Worm (Caenorhabditis elegans) whole organism, young adult: ENCODE results near the gene cls-1.
A peak's percentile ranks its signal among the peaks of the same experiment; 100 is the strongest.

ENCODE experiments used
- C06A6.2 ChIP-seq: fragments of 200-800 bp; sonication (Bioruptor generic); conservative IDR thresholded peaks from 2 replicates; pipeline ENCODE4 v1.3.6; 2022; ENCODE audit warnings: missing genetic modification characterization, missing compliant biosample characterization
- F22D6.2 ChIP-seq: sonication (generic microtip); optimal IDR thresholded peaks from 2 replicates; lab custom pipeline; 2016; ENCODE audit warnings: mild to moderate bottlenecking, missing genetic modification characterization, missing compliant biosample characterization
- F55B11.4 ChIP-seq: sonication (generic microtip); optimal IDR thresholded peaks from 2 replicates; lab custom pipeline; 2016; ENCODE audit warnings: missing compliant biosample characterization, missing genetic modification characterization, borderline replicate concordance; ENCODE audit not compliant: insufficient read depth
- F57A8.1 ChIP-seq: fragments of 200-800 bp; sonication (Bioruptor generic); optimal IDR thresholded peaks from 2 replicates; lab custom pipeline; 2018; ENCODE audit warnings: mild to moderate bottlenecking, missing genetic modification characterization, moderate library complexity, missing compliant biosample characterization
- K12H6.12 ChIP-seq: fragments of 200-800 bp; sonication (Bioruptor generic); optimal IDR thresholded peaks from 2 replicates; lab custom pipeline; 2018; ENCODE audit warnings: mild to moderate bottlenecking, missing genetic modification characterization, missing compliant biosample characterization
- Y53G8AR.9 ChIP-seq: fragments of 200-800 bp; sonication (Bioruptor generic); conservative IDR thresholded peaks from 2 replicates; pipeline ENCODE4 v1.3.6; 2022; ENCODE audit warnings: missing genetic modification reagents, missing genetic modification characterization, missing compliant biosample characterization
- Y56A3A.18 ChIP-seq: fragments of 200-800 bp; sonication (Bioruptor generic); IDR thresholded peaks from 2 replicates; pipeline ENCODE4 v1.3.6; 2022; ENCODE audit warnings: missing genetic modification reagents, missing genetic modification characterization, missing compliant biosample characterization
- Y95B8A.8 ChIP-seq: fragments of 200-800 bp; sonication (Bioruptor generic); IDR thresholded peaks from 2 replicates; pipeline ENCODE4 v1.3.6; 2022; ENCODE audit warnings: missing genetic modification reagents, missing genetic modification characterization, missing compliant biosample characterization
- ZK185.1 ChIP-seq: sonication (generic microtip); optimal IDR thresholded peaks from 2 replicates; lab custom pipeline; 2016; ENCODE audit warnings: mild to moderate bottlenecking, missing genetic modification characterization, missing compliant biosample characterization; ENCODE audit not compliant: poor library complexity, severe bottlenecking
- ama-1 ChIP-seq, 3 experiments: fragments of 150-350 bp in 1 of 3; sonication (generic microtip) in 2 of 3; optimal IDR thresholded peaks; 2 replicates each; lab custom pipeline; 2014 to 2018; ENCODE audit warnings: missing biosample characterization in 2 of 3, missing genetic modification characterization in 2 of 3, missing genetic modification reagents in 2 of 3
- athp-1 ChIP-seq: sonication (generic microtip); optimal IDR thresholded peaks from 2 replicates; lab custom pipeline; 2017; ENCODE audit warnings: mild to moderate bottlenecking, missing genetic modification characterization, missing compliant biosample characterization
- attf-5 ChIP-seq: fragments of 200-800 bp; sonication (Bioruptor generic); optimal IDR thresholded peaks from 2 replicates; lab custom pipeline; 2018; ENCODE audit warnings: mild to moderate bottlenecking, missing genetic modification characterization, missing compliant biosample characterization
- attf-6 ChIP-seq: fragments of 200-800 bp; sonication (Bioruptor generic); IDR thresholded peaks from 2 replicates; pipeline ENCODE4 v1.3.6; 2022; ENCODE audit warnings: missing genetic modification reagents, missing genetic modification characterization, missing compliant biosample characterization
- cebp-1 ChIP-seq, 2 experiments: fragments of 200-800 bp in 1 of 2; sonication (Bioruptor generic) in 1 of 2; sonication (generic microtip) in 1 of 2; IDR thresholded peaks in 1 of 2; optimal IDR thresholded peaks in 1 of 2; 2 replicates each; pipeline versions ENCODE4 v1.3.6 to Lab custom; 2017 to 2022; ENCODE audit warnings: missing compliant biosample characterization in 2 of 2, missing genetic modification characterization in 2 of 2, mild to moderate bottlenecking in 1 of 2, missing genetic modification reagents in 1 of 2, moderate library complexity in 1 of 2
- cebp-2 ChIP-seq: fragments of 200-800 bp; sonication (Bioruptor generic); IDR thresholded peaks from 2 replicates; pipeline ENCODE4 v1.3.6; 2022; ENCODE audit warnings: missing genetic modification characterization, missing compliant biosample characterization
- ceh-79 ChIP-seq: sonication (generic microtip); optimal IDR thresholded peaks from 2 replicates; lab custom pipeline; 2017; ENCODE audit warnings: mild to moderate bottlenecking, missing genetic modification characterization, missing compliant biosample characterization
- ceh-91 ChIP-seq: fragments of 200-800 bp; sonication (Bioruptor generic); IDR thresholded peaks from 2 replicates; pipeline ENCODE4 v1.3.6; 2022; ENCODE audit warnings: missing genetic modification reagents, missing genetic modification characterization, missing compliant biosample characterization
- die-1 ChIP-seq: sonication (generic microtip); optimal IDR thresholded peaks from 2 replicates; lab custom pipeline; 2016; ENCODE audit warnings: missing genotype, mild to moderate bottlenecking, missing genetic modification characterization, missing compliant biosample characterization
- dpl-1 ChIP-seq: fragments of 150-350 bp; optimal IDR thresholded peaks from 2 replicates; lab custom pipeline; 2014; ENCODE audit warnings: missing biosample characterization, missing genetic modification reagents, missing genetic modification characterization
- efl-1 ChIP-seq: fragments of 150-350 bp; optimal IDR thresholded peaks from 2 replicates; lab custom pipeline; 2014; ENCODE audit warnings: missing biosample characterization, missing genetic modification reagents, missing genetic modification characterization
- egrh-3 ChIP-seq: fragments of 200-800 bp; sonication (Bioruptor generic); IDR thresholded peaks from 2 replicates; pipeline ENCODE4 v1.3.6; 2022; ENCODE audit warnings: missing genetic modification reagents, missing genetic modification characterization, missing compliant biosample characterization
- fkh-3 ChIP-seq: sonication (generic microtip); optimal IDR thresholded peaks from 2 replicates; lab custom pipeline; 2016; ENCODE audit warnings: mild to moderate bottlenecking, missing genetic modification characterization, missing compliant biosample characterization
- hlh-12 ChIP-seq: sonication (generic microtip); optimal IDR thresholded peaks from 2 replicates; lab custom pipeline; 2016; ENCODE audit warnings: missing genetic modification characterization, missing compliant biosample characterization
- hlh-26 ChIP-seq: fragments of 200-800 bp; sonication (Bioruptor generic); conservative IDR thresholded peaks from 2 replicates; pipeline ENCODE4 v1.3.6; 2022; ENCODE audit warnings: missing genetic modification reagents, missing genetic modification characterization, missing compliant biosample characterization
- hmg-1.2 ChIP-seq: fragments of 200-800 bp; sonication (Bioruptor generic); IDR thresholded peaks from 2 replicates; pipeline ENCODE4 v1.3.6; 2022; ENCODE audit warnings: missing genetic modification reagents, missing genetic modification characterization, missing compliant biosample characterization
- hsf-1 ChIP-seq: fragments of 200-800 bp; sonication (Bioruptor generic); IDR thresholded peaks from 2 replicates; pipeline ENCODE4 v1.3.6; 2022; ENCODE audit warnings: missing genetic modification reagents, missing genetic modification characterization, missing compliant biosample characterization
- lin-35 ChIP-seq, 3 experiments: fragments of 150-350 bp in 2 of 3; sonication (generic microtip) in 1 of 3; optimal IDR thresholded peaks; 2 replicates each; lab custom pipeline; 2014 to 2018; ENCODE audit warnings: missing biosample characterization in 3 of 3, missing genetic modification characterization in 3 of 3, missing genetic modification reagents in 3 of 3
- lir-1 ChIP-seq: fragments of 200-800 bp; sonication (Bioruptor generic); conservative IDR thresholded peaks from 2 replicates; pipeline ENCODE4 v1.3.6; 2022; ENCODE audit warnings: missing genetic modification reagents, missing genetic modification characterization, missing compliant biosample characterization
- lsy-27 ChIP-seq: sonication (generic microtip); optimal IDR thresholded peaks from 2 replicates; lab custom pipeline; 2017; ENCODE audit warnings: missing genetic modification characterization, mild to moderate bottlenecking, missing compliant biosample characterization, antibody characterized with exemption, missing genotype, borderline replicate concordance; ENCODE audit not compliant: insufficient read depth
- madf-10 ChIP-seq: sonication (generic microtip); optimal IDR thresholded peaks from 2 replicates; lab custom pipeline; 2016; ENCODE audit warnings: mild to moderate bottlenecking, missing genetic modification characterization, missing compliant biosample characterization
- madf-3 ChIP-seq: fragments of 200-800 bp; sonication (Bioruptor generic); IDR thresholded peaks from 2 replicates; pipeline ENCODE4 v1.3.6; 2022; ENCODE audit warnings: missing genetic modification reagents, missing genetic modification characterization, missing compliant biosample characterization
- nfya-2 ChIP-seq: fragments of 200-800 bp; sonication (Bioruptor generic); IDR thresholded peaks from 2 replicates; pipeline ENCODE4 v1.3.6; 2022; ENCODE audit warnings: missing genetic modification reagents, missing genetic modification characterization, missing compliant biosample characterization
- nhr-80 ChIP-seq: sonication (generic microtip); optimal IDR thresholded peaks from 2 replicates; lab custom pipeline; 2016; ENCODE audit warnings: missing genetic modification characterization, missing compliant biosample characterization
- rcor-1 ChIP-seq: fragments of 200-800 bp; sonication (Bioruptor generic); IDR thresholded peaks from 2 replicates; pipeline ENCODE4 v1.3.6; 2022; ENCODE audit warnings: missing genetic modification reagents, missing genetic modification characterization, missing compliant biosample characterization
- repo-1 ChIP-seq: sonication (generic microtip); optimal IDR thresholded peaks from 2 replicates; lab custom pipeline; 2017; ENCODE audit warnings: mild to moderate bottlenecking, missing genetic modification characterization, missing compliant biosample characterization
- rpc-1 ChIP-seq, 2 experiments: fragments of 150-350 bp in 1 of 2; sonication (generic microtip) in 1 of 2; optimal IDR thresholded peaks; 2 replicates each; lab custom pipeline; 2014 to 2018; ENCODE audit warnings: missing biosample characterization in 1 of 2, missing genetic modification characterization in 1 of 2, missing genetic modification reagents in 1 of 2, missing genotype in 1 of 2
- snpc-1.1 ChIP-seq: sonication (generic microtip); optimal IDR thresholded peaks from 2 replicates; lab custom pipeline; 2017; ENCODE audit warnings: missing genetic modification characterization, mild to moderate bottlenecking, missing compliant biosample characterization, antibody characterized with exemption, moderate library complexity, missing genotype, missing genetic modification reagents; ENCODE audit not compliant: insufficient read depth
- snpc-4 ChIP-seq, 5 experiments: fragments of 150-350 bp in 1 of 5; sonication (generic microtip) in 4 of 5; optimal IDR thresholded peaks; 2 replicates each; lab custom pipeline; 2014 to 2018; ENCODE audit warnings: missing genetic modification characterization in 5 of 5, missing biosample characterization in 3 of 5, antibody characterized with exemption in 2 of 5, mild to moderate bottlenecking in 2 of 5, missing compliant biosample characterization in 2 of 5, missing genotype in 2 of 5, moderate library complexity in 2 of 5, missing genetic modification reagents in 1 of 5
- tbp1 ChIP-seq: fragments of 200-800 bp; sonication (Bioruptor generic); optimal IDR thresholded peaks from 2 replicates; lab custom pipeline; 2018; ENCODE audit warnings: mild to moderate bottlenecking, missing genetic modification characterization, missing compliant biosample characterization
- tbx-9 ChIP-seq: sonication (generic microtip); optimal IDR thresholded peaks from 2 replicates; lab custom pipeline; 2016; ENCODE audit warnings: borderline replicate concordance, missing genetic modification characterization, inconsistent platforms, missing compliant biosample characterization
- unc-62 ChIP-seq: fragments of 150-350 bp; optimal IDR thresholded peaks from 2 replicates; lab custom pipeline; 2014; ENCODE audit warnings: missing biosample characterization, missing genetic modification reagents, missing genetic modification characterization
- xnd-1 ChIP-seq: sonication (generic microtip); optimal IDR thresholded peaks from 2 replicates; lab custom pipeline; 2016; ENCODE audit warnings: missing genotype, missing genetic modification reagents, missing genetic modification characterization, missing compliant biosample characterization
- zfh-2 ChIP-seq: fragments of 200-800 bp; sonication (Bioruptor generic); conservative IDR thresholded peaks from 2 replicates; pipeline ENCODE4 v1.3.6; 2022; ENCODE audit warnings: missing genetic modification reagents, missing genetic modification characterization, missing compliant biosample characterization
- zim-3 ChIP-seq: sonication (generic microtip); optimal IDR thresholded peaks from 2 replicates; lab custom pipeline; 2017; ENCODE audit warnings: mild to moderate bottlenecking, missing genetic modification characterization, moderate library complexity, missing compliant biosample characterization
- ztf-22 ChIP-seq: fragments of 200-800 bp; sonication (Bioruptor generic); optimal IDR thresholded peaks from 2 replicates; lab custom pipeline; 2018; ENCODE audit warnings: mild to moderate bottlenecking, missing genetic modification characterization, moderate library complexity, missing compliant biosample characterization
- ztf-26 ChIP-seq: sonication (generic microtip); optimal IDR thresholded peaks from 2 replicates; lab custom pipeline; 2017; ENCODE audit warnings: missing genetic modification characterization, missing compliant biosample characterization

The cls-1 gene

DNA sequence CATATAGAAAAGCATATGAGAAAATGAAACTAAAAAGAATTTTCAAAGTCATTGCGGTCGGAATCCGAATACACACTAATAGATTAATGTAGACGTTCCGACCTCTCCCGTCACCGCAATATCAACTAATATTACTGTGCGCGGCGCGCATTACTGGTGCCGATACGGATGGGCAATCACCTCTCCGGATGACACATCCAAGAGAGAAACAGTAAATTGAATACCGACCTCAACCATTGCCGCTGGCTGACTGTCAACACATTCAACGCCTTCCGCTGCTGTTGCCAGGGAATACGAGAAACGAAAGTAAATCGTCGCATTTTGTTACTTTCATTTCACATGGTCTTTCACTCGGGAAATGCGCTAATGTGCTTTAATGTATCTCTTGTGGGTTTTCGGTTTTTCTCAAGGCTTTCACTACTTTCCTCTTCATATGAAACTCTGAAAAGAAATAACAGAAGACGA lies 13.1 kb upstream of the cls-1 start (continued):
- no peak for TF ChIP-seq ceh-91
- TF ChIP-seq snpc-4 (GFP tag; optimal IDR thresholded peaks at IDR 0.05; lab: Kevin White, UChicago), result no peak
- peak in 1 of 4 experiments; percentile 38 for TF ChIP-seq snpc-4 (tag; optimal IDR thresholded peaks at IDR 0.05; lab: Kevin White, UChicago)
- no peak for TF ChIP-seq hlh-26
- no peak for TF ChIP-seq nhr-80
- no peak for TF ChIP-seq F55B11.4
- TF ChIP-seq snpc-1.1 (tag; lab: Kevin White, UChicago), result no peak
- no peak for TF ChIP-seq ZK185.1
- no peak for TF ChIP-seq lsy-27 (tag; lab: Kevin White, UChicago)
- TF ChIP-seq hmg-1.2 (GFP tag; lab: Robert Waterston, UW), result peak; percentile 34
- no peak for TF ChIP-seq rpc-1 (optimal IDR thresholded peaks at IDR 0.05; lab: Kevin White, UChicago)
- TF ChIP-seq rpc-1 (tag; optimal IDR thresholded peaks at IDR 0.05; lab: Kevin White, UChicago), result no peak
- no peak for TF ChIP-seq cebp-1 (GFP tag; IDR thresholded peaks at IDR 0.05; lab: Robert Waterston, UW)
- TF ChIP-seq cebp-1 (tag; optimal IDR thresholded peaks at IDR 0.05; lab: Kevin White, UChicago), result peak; percentile 45
- peak; percentile 30 for TF ChIP-seq die-1 (tag; lab: Kevin White, UChicago)
- TF ChIP-seq madf-10 (tag; lab: Kevin White, UChicago), result no peak
- peak; percentile 97 for TF ChIP-seq fkh-3 (tag; lab: Kevin White, UChicago)
- no peak for TF ChIP-seq ztf-22
- peak; percentile 69 for TF ChIP-seq repo-1 (tag; lab: Kevin White, UChicago)
- TF ChIP-seq ceh-79 (tag; lab: Kevin White, UChicago), result peak; percentile 94
- no peak for TF ChIP-seq ztf-26 (tag; lab: Kevin White, UChicago)
- peak; percentile 11 for TF ChIP-seq attf-5
- TF ChIP-seq efl-1 (GFP tag; lab: Kevin White, UChicago), result no peak
- TF ChIP-seq dpl-1 (GFP tag; lab: Kevin White, UChicago), result no peak
- TF ChIP-seq F22D6.2 (tag; lab: Kevin White, UChicago), result no peak
- TF ChIP-seq lin-35 (GFP tag; optimal IDR thresholded peaks at IDR 0.05; lab: Kevin White, UChicago), result peak in 2 of 3 experiments; percentile 33 to 49
- TF ChIP-seq C06A6.2, result no peak
- TF ChIP-seq xnd-1 (tag; lab: Kevin White, UChicago), result peak; percentile 44
- no peak for TF ChIP-seq unc-62 (GFP tag; lab: Kevin White, UChicago)
- peak; percentile 75 for TF ChIP-seq attf-6
- TF ChIP-seq hsf-1 (GFP tag; lab: Robert Waterston, UW), result peak; percentile 70
- no peak; the same call in 1 of the 2 replicates for TF ChIP-seq Y95B8A.8 (GFP tag; lab: Robert Waterston, UW)
- TF ChIP-seq tbx-9 (tag; lab: Kevin White, UChicago), result peak; percentile 94
- no peak for TF ChIP-seq zfh-2 (GFP tag; lab: Robert Waterston, UW)
- TF ChIP-seq lir-1 (GFP tag; lab: Robert Waterston, UW), result no peak; the same call in 1 of the 2 replicates
- TF ChIP-seq ama-1 (optimal IDR thresholded peaks at IDR 0.05; lab: Kevin White, UChicago), result no peak
- peak; percentile 53 to 90 for TF ChIP-seq ama-1 (GFP tag; optimal IDR thresholded peaks at IDR 0.05; lab: Kevin White, UChicago)
- peak; percentile 74 for TF ChIP-seq zim-3
- peak; percentile 51; the same call in 1 of the 2 replicates for TF ChIP-seq rcor-1 (GFP tag; lab: Robert Waterston, UW)
- TF ChIP-seq cebp-2 (GFP tag; lab: Robert Waterston, UW), result peak; percentile 53; the same call in 1 of the 2 replicates
- peak; percentile 80 for TF ChIP-seq athp-1 (tag; lab: Kevin White, UChicago)
- no peak for TF ChIP-seq F57A8.1 (GFP tag; lab: Kevin White, UChicago)
- TF ChIP-seq nfya-2, result peak; percentile 94
- peak; percentile 43 for TF ChIP-seq tbp1 (GFP tag; lab: Kevin White, UChicago)
- TF ChIP-seq hlh-12 (tag; lab: Kevin White, UChicago), result peak; percentile 44
- TF ChIP-seq Y56A3A.18 (GFP tag; lab: Robert Waterston, UW), result peak; percentile 81
- TF ChIP-seq egrh-3 (GFP tag; lab: Robert Waterston, UW), result no peak
- peak; percentile 85 for TF ChIP-seq Y53G8AR.9 (GFP tag; lab: Robert Waterston, UW)
- TF ChIP-seq madf-3 (GFP tag; lab: Robert Waterston, UW), result peak; percentile 87
- no peak for TF ChIP-seq K12H6.12
